Fruit fly (Drosophila melanogaster) whole organism, adult: ENCODE results near the gene CG45101.

Experiments
- CG11617 ChIP-seq: fragments of 200-800 bp; sonication (Bioruptor generic); optimal IDR thresholded peaks from 2 replicates; lab custom pipeline; 2017; ENCODE audit warnings: mild to moderate bottlenecking, missing biosample characterization, missing genetic modification reagents, missing genetic modification characterization
- CG12768 ChIP-seq: fragments of 200-800 bp; sonication (Bioruptor generic); optimal IDR thresholded peaks from 2 replicates; lab custom pipeline; 2017; ENCODE audit warnings: missing biosample characterization, missing genetic modification characterization, mild to moderate bottlenecking, moderate library complexity, missing genetic modification reagents
- CG14711 ChIP-seq: fragments of 200-800 bp; sonication (Bioruptor generic); optimal IDR thresholded peaks from 2 replicates; lab custom pipeline; 2018; ENCODE audit warnings: missing biosample characterization, mild to moderate bottlenecking, missing genetic modification characterization, moderate library complexity
- CG1620 ChIP-seq: fragments of 200-800 bp; sonication (Bioruptor generic); optimal IDR thresholded peaks from 2 replicates; lab custom pipeline; 2016; ENCODE audit warnings: missing biosample characterization, missing genetic modification characterization
- CG33017 ChIP-seq: fragments of 200-800 bp; sonication (Bioruptor generic); optimal IDR thresholded peaks from 2 replicates; lab custom pipeline; 2018; ENCODE audit warnings: missing biosample characterization, mild to moderate bottlenecking, missing genetic modification characterization, moderate library complexity
- CG5204 ChIP-seq: fragments of 200-800 bp; sonication (Bioruptor generic); optimal IDR thresholded peaks from 2 replicates; lab custom pipeline; 2016; ENCODE audit warnings: missing biosample characterization, missing genetic modification characterization
- CG7045 ChIP-seq: fragments of 200-800 bp; sonication (Bioruptor generic); optimal IDR thresholded peaks from 2 replicates; lab custom pipeline; 2017; ENCODE audit warnings: missing biosample characterization, mild to moderate bottlenecking, missing genetic modification characterization
- CG7101 ChIP-seq: fragments of 200-800 bp; sonication (Bioruptor generic); optimal IDR thresholded peaks from 2 replicates; lab custom pipeline; 2018; ENCODE audit warnings: missing biosample characterization, mild to moderate bottlenecking, missing genetic modification characterization, moderate library complexity
- Clk ChIP-seq: fragments of 200-800 bp; sonication (Bioruptor generic); optimal IDR thresholded peaks from 2 replicates; lab custom pipeline; 2017; ENCODE audit warnings: missing biosample characterization, missing genetic modification characterization
- Crg-1 ChIP-seq: fragments of 200-800 bp; sonication (Bioruptor generic); optimal IDR thresholded peaks from 2 replicates; lab custom pipeline; 2016; ENCODE audit warnings: missing biosample characterization, missing genetic modification characterization
- Hr96 ChIP-seq: fragments of 200-800 bp; sonication (Bioruptor generic); optimal IDR thresholded peaks from 2 replicates; lab custom pipeline; 2016; ENCODE audit warnings: missing biosample characterization, missing genetic modification characterization
- Mnt ChIP-seq: fragments of 200-800 bp; sonication (Bioruptor generic); optimal IDR thresholded peaks from 2 replicates; lab custom pipeline; 2016; ENCODE audit warnings: missing biosample characterization, mild to moderate bottlenecking, missing genetic modification characterization
- bab1 ChIP-seq: fragments of 200-800 bp; sonication (Bioruptor generic); optimal IDR thresholded peaks from 3 replicates; lab custom pipeline; 2019; ENCODE audit warnings: missing biosample characterization, mild to moderate bottlenecking, missing genetic modification characterization, moderate library complexity
- cic ChIP-seq: fragments of 200-800 bp; sonication (Bioruptor generic); optimal IDR thresholded peaks from 2 replicates; lab custom pipeline; 2017; ENCODE audit warnings: missing biosample characterization, mild to moderate bottlenecking, missing genetic modification characterization, moderate library complexity
- cnc ChIP-seq, 2 experiments: fragments of >200 bp; optimal IDR thresholded peaks; 2 replicates each; lab custom pipeline; 2017
- kay ChIP-seq: fragments of 200-800 bp; sonication (Bioruptor generic); peaks from one replicate; lab custom pipeline; 2016; ENCODE audit warnings: missing biosample characterization, missing genetic modification characterization, borderline replicate concordance
- ovo ChIP-seq: fragments of 200-800 bp; sonication (Bioruptor generic); optimal IDR thresholded peaks from 2 replicates; lab custom pipeline; 2016; ENCODE audit warnings: missing biosample characterization, missing genetic modification characterization
- pad ChIP-seq: fragments of 200-800 bp; sonication (Bioruptor generic); optimal IDR thresholded peaks from 3 replicates; lab custom pipeline; 2017; ENCODE audit warnings: missing biosample characterization, missing genetic modification characterization, mild to moderate bottlenecking, moderate library complexity, missing genetic modification reagents
- tj ChIP-seq: fragments of 200-800 bp; sonication (Bioruptor generic); optimal IDR thresholded peaks from 3 replicates; lab custom pipeline; 2017; ENCODE audit warnings: missing biosample characterization, mild to moderate bottlenecking, missing genetic modification characterization, moderate library complexity
- toe ChIP-seq: fragments of 200-800 bp; sonication (Bioruptor generic); optimal IDR thresholded peaks from 2 replicates; lab custom pipeline; 2016; ENCODE audit warnings: missing biosample characterization, missing genetic modification characterization

CG45101 gene

dm6 chr3L:11092610-11092961, 27.8 kb downstream of the CG45101 start:
- peak; percentile 3 for TF ChIP-seq cic (GFP tag; lab: Kevin White, UChicago)
- TF ChIP-seq Hr96 (GFP tag; lab: Kevin White, UChicago): no peak

DNA sequence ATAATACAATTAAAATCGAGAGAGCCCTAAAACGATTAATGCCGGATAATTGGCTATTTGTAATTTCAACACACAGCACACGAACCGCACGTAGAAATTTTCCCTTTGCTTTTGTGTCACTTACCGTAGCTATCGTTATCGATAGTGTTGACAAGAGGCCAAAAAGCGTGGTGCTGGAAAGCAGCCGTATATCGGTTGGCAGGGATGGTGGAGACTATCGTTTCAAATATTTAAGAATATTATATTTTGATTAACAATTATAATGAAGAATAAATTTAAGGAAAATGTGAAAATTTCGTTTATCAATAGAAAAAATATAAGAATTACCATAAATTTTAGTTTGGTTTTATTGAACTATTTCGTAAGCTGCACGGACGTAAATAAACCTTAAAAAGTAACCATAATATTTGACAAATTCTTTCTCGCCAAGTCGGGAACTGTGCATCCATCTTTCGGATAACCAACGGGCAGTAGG, 28.3 kb downstream of the CG45101 start, which contains the start of gene JIL-1:
JIL-1 (minus strand) TSS at position 148 of the 475 bp plus-strand sequence.
- TF ChIP-seq Crg-1 (peak; percentile 86), CG7045 (GFP tag; lab: Kevin White, UChicago) (peak; percentile 55), ovo (GFP tag; lab: Kevin White, UChicago) (peak; percentile 57), Mnt (GFP tag; lab: Kevin White, UChicago) (peak; percentile 78), CG14711 (peak; percentile 47), tj (GFP tag; lab: Kevin White, UChicago) (no peak), Clk (GFP tag; lab: Kevin White, UChicago) (peak; percentile 67), CG11617 (GFP tag; lab: Kevin White, UChicago) (peak; percentile 7), kay (GFP tag; lab: Kevin White, UChicago) (peak; percentile 90), toe (GFP tag; lab: Kevin White, UChicago) (peak; percentile 75), CG7101 (tag; lab: Kevin White, UChicago) (peak; percentile 82), cic (GFP tag; lab: Kevin White, UChicago) (no peak), CG12768 (peak; percentile 76), cnc (optimal IDR thresholded peaks at IDR 0.05; lab: Kevin White, UChicago) (no peak), CG5204 (peak; percentile 69), bab1 (GFP tag; lab: Kevin White, UChicago) (peak; percentile 80), pad (GFP tag; lab: Kevin White, UChicago) (peak; percentile 75), CG33017 (tag; lab: Kevin White, UChicago) (peak; percentile 66), Hr96 (GFP tag; lab: Kevin White, UChicago) (peak; percentile 73), CG1620 (peak; percentile 83)

- no peak for TF ChIP-seq CG12768
- no peak for TF ChIP-seq cnc (optimal IDR thresholded peaks at IDR 0.05; lab: Kevin White, UChicago)
- no peak for TF ChIP-seq tj (GFP tag; lab: Kevin White, UChicago)
- no peak for TF ChIP-seq ovo (GFP tag; lab: Kevin White, UChicago)
- TF ChIP-seq CG14711: no peak
- no peak for TF ChIP-seq Clk (GFP tag; lab: Kevin White, UChicago)
- TF ChIP-seq CG33017 (tag; lab: Kevin White, UChicago): no peak
- TF ChIP-seq Mnt (GFP tag; lab: Kevin White, UChicago): no peak
- TF ChIP-seq CG11617 (GFP tag; lab: Kevin White, UChicago): no peak
- TF ChIP-seq CG1620: no peak
- TF ChIP-seq Crg-1: no peak
- no peak for TF ChIP-seq bab1 (GFP tag; lab: Kevin White, UChicago)
- TF ChIP-seq kay (GFP tag; lab: Kevin White, UChicago): no peak
- no peak for TF ChIP-seq CG7045 (GFP tag; lab: Kevin White, UChicago)
- TF ChIP-seq CG7101 (tag; lab: Kevin White, UChicago): no peak
- TF ChIP-seq Hr96 (GFP tag; lab: Kevin White, UChicago): no peak
- no peak for TF ChIP-seq CG5204
- no peak for TF ChIP-seq cic (GFP tag; lab: Kevin White, UChicago)
- no peak for TF ChIP-seq pad (GFP tag; lab: Kevin White, UChicago)
- TF ChIP-seq toe (GFP tag; lab: Kevin White, UChicago): no peak
Observed at dm6 chr3L:11094279-11094678, 29.5 kb downstream of the CG45101 start.

dm6 chr3L:11096195-11096908, 31.6 kb downstream of the CG45101 start, which contains the start of the genes CG46439, Iyd and CG33947:
TSS of gene CG46439 (minus strand) at chr3L:11096245.
TSS of gene Iyd (minus strand) at chr3L:11096245.
TSS of gene CG33947 (plus strand) at chr3L:11096496.
- no peak for TF ChIP-seq CG14711
- TF ChIP-seq CG33017 (tag; lab: Kevin White, UChicago): no peak
- TF ChIP-seq CG7045 (GFP tag; lab: Kevin White, UChicago): no peak
- TF ChIP-seq cic (GFP tag; lab: Kevin White, UChicago): peak; percentile 33
- TF ChIP-seq Crg-1: peak; percentile 54
- peak; percentile 64 for TF ChIP-seq bab1 (GFP tag; lab: Kevin White, UChicago)
- TF ChIP-seq Mnt (GFP tag; lab: Kevin White, UChicago): peak; percentile 53
- TF ChIP-seq CG7101 (tag; lab: Kevin White, UChicago): peak; percentile 29
- TF ChIP-seq pad (GFP tag; lab: Kevin White, UChicago): no peak
- peak; percentile 43 for TF ChIP-seq CG12768
- TF ChIP-seq tj (GFP tag; lab: Kevin White, UChicago): peak; percentile 46
- peak; percentile 8 for TF ChIP-seq CG1620

- peak; percentile 86 for TF ChIP-seq CG33017 (tag; lab: Kevin White, UChicago)
- TF ChIP-seq CG11617 (GFP tag; lab: Kevin White, UChicago): peak; percentile 97
- TF ChIP-seq bab1 (GFP tag; lab: Kevin White, UChicago): peak; percentile 95
- TF ChIP-seq Mnt (GFP tag; lab: Kevin White, UChicago): peak; percentile 89
- TF ChIP-seq Clk (GFP tag; lab: Kevin White, UChicago): peak; percentile 85
- TF ChIP-seq Hr96 (GFP tag; lab: Kevin White, UChicago): peak; percentile 92
- TF ChIP-seq CG7101 (tag; lab: Kevin White, UChicago): peak; percentile 92
- TF ChIP-seq CG1620: peak; percentile 96
- peak; percentile 80 for TF ChIP-seq tj (GFP tag; lab: Kevin White, UChicago)
- no peak for TF ChIP-seq cnc (optimal IDR thresholded peaks at IDR 0.05; lab: Kevin White, UChicago)
- peak; percentile 97 for TF ChIP-seq kay (GFP tag; lab: Kevin White, UChicago)
- TF ChIP-seq Crg-1: peak; percentile 98
- peak; percentile 84 for TF ChIP-seq ovo (GFP tag; lab: Kevin White, UChicago)
- TF ChIP-seq CG12768: peak; percentile 96
- peak; percentile 93 for TF ChIP-seq CG7045 (GFP tag; lab: Kevin White, UChicago)
- TF ChIP-seq cic (GFP tag; lab: Kevin White, UChicago): peak; percentile 71
- peak; percentile 96 for TF ChIP-seq toe (GFP tag; lab: Kevin White, UChicago)
- TF ChIP-seq pad (GFP tag; lab: Kevin White, UChicago): peak; percentile 89
- TF ChIP-seq CG14711: peak; percentile 88
- TF ChIP-seq CG5204: peak; percentile 96
Observed at dm6 chr3L:11097982-11098663, 33.3 kb downstream of the CG45101 start, which contains the start of the genes Irbp18 and APP-BP1. TSS of gene Irbp18 (minus strand) at chr3L:11098186. TSS of gene APP-BP1 (plus strand) at chr3L:11098412.
